Worm (Caenorhabditis elegans) whole organism, mixed stage, embryonic: ENCODE results near the gene srw-145.

ENCODE experiments used
- M03D4.4 ChIP-seq: sonication (generic microtip); optimal IDR thresholded peaks from 2 replicates; lab custom pipeline; 2017; ENCODE audit warnings: mild to moderate bottlenecking, missing genetic modification characterization, missing compliant biosample characterization
- bed-3 ChIP-seq: fragments of 200-800 bp; sonication (Bioruptor generic); optimal IDR thresholded peaks from 3 replicates; lab custom pipeline; 2018; ENCODE audit warnings: mild to moderate bottlenecking, missing genetic modification characterization, moderate library complexity, missing compliant biosample characterization
- blmp-1 ChIP-seq: fragments of 150-350 bp; optimal IDR thresholded peaks from 2 replicates; lab custom pipeline; 2014; ENCODE audit warnings: missing biosample characterization, missing genetic modification characterization
- ceh-39 ChIP-seq: fragments of 150-350 bp; optimal IDR thresholded peaks from 2 replicates; lab custom pipeline; 2014; ENCODE audit warnings: missing biosample characterization, missing genetic modification characterization
- ceh-43 ChIP-seq: fragments of 200-800 bp; sonication (Bioruptor generic); optimal IDR thresholded peaks from 2 replicates; lab custom pipeline; 2018; ENCODE audit warnings: mild to moderate bottlenecking, missing genetic modification characterization, moderate library complexity, missing compliant biosample characterization
- ceh-83 ChIP-seq: fragments of 200-800 bp; sonication (Bioruptor generic); optimal IDR thresholded peaks from 2 replicates; lab custom pipeline; 2018; ENCODE audit warnings: mild to moderate bottlenecking, missing genetic modification characterization, missing compliant biosample characterization
- ces-1 ChIP-seq: fragments of 150-350 bp; optimal IDR thresholded peaks from 2 replicates; lab custom pipeline; 2014; ENCODE audit warnings: missing biosample characterization, missing genetic modification reagents, missing genetic modification characterization
- cnd-1 ChIP-seq: fragments of 200-800 bp; sonication (Bioruptor generic); optimal IDR thresholded peaks from 2 replicates; lab custom pipeline; 2018; ENCODE audit warnings: mild to moderate bottlenecking, missing genetic modification characterization, missing compliant biosample characterization
- drap-1 ChIP-seq: fragments of 200-800 bp; sonication (Bioruptor generic); optimal IDR thresholded peaks from 3 replicates; lab custom pipeline; 2018; ENCODE audit warnings: mild to moderate bottlenecking, missing genetic modification characterization, missing compliant biosample characterization
- elt-1 ChIP-seq: sonication (generic microtip); optimal IDR thresholded peaks from 2 replicates; lab custom pipeline; 2017; ENCODE audit warnings: missing genetic modification characterization, mild to moderate bottlenecking, missing compliant biosample characterization, antibody characterized with exemption, moderate library complexity, borderline replicate concordance; ENCODE audit not compliant: insufficient read depth
- elt-3 ChIP-seq: fragments of 150-350 bp; optimal IDR thresholded peaks from 2 replicates; lab custom pipeline; 2014; ENCODE audit warnings: missing biosample characterization, missing genetic modification characterization
- flh-1 ChIP-seq: fragments of 200-800 bp; sonication (Bioruptor generic); optimal IDR thresholded peaks from 2 replicates; lab custom pipeline; 2018; ENCODE audit warnings: mild to moderate bottlenecking, missing genetic modification characterization, moderate library complexity, missing compliant biosample characterization
- ham-2 ChIP-seq: fragments of 200-800 bp; sonication (Bioruptor generic); optimal IDR thresholded peaks from 2 replicates; lab custom pipeline; 2018; ENCODE audit warnings: mild to moderate bottlenecking, missing genetic modification characterization, missing compliant biosample characterization
- hlh-1 ChIP-seq: fragments of 150-350 bp; optimal IDR thresholded peaks from 2 replicates; lab custom pipeline; 2014; ENCODE audit warnings: missing biosample characterization, missing genetic modification reagents, missing genetic modification characterization
- lin-13 ChIP-seq: fragments of 150-350 bp; optimal IDR thresholded peaks from 2 replicates; lab custom pipeline; 2014; ENCODE audit warnings: missing biosample characterization, missing genetic modification characterization
- lin-32 ChIP-seq: fragments of 200-800 bp; sonication (Bioruptor generic); optimal IDR thresholded peaks from 2 replicates; lab custom pipeline; 2018; ENCODE audit warnings: mild to moderate bottlenecking, missing genetic modification characterization, missing compliant biosample characterization
- lsy-2 ChIP-seq: fragments of 150-350 bp; optimal IDR thresholded peaks from 2 replicates; lab custom pipeline; 2014; ENCODE audit warnings: missing biosample characterization, missing genetic modification characterization
- mab-5 ChIP-seq: fragments of 150-350 bp; optimal IDR thresholded peaks from 2 replicates; lab custom pipeline; 2014; ENCODE audit warnings: missing biosample characterization, missing genetic modification characterization
- mep-1 ChIP-seq: fragments of 150-350 bp; optimal IDR thresholded peaks from 2 replicates; lab custom pipeline; 2017; ENCODE audit warnings: missing biosample characterization, missing genetic modification reagents, missing genetic modification characterization, inconsistent platforms
- mls-2 ChIP-seq: sonication (generic microtip); optimal IDR thresholded peaks from 2 replicates; lab custom pipeline; 2016; ENCODE audit warnings: mild to moderate bottlenecking, missing genetic modification characterization, moderate library complexity, missing compliant biosample characterization
- nhr-12 ChIP-seq: fragments of 150-350 bp; optimal IDR thresholded peaks from 2 replicates; lab custom pipeline; 2014; ENCODE audit warnings: missing biosample characterization, missing genetic modification characterization
- nhr-2 ChIP-seq: fragments of 150-350 bp; optimal IDR thresholded peaks from 2 replicates; lab custom pipeline; 2014; ENCODE audit warnings: missing biosample characterization, missing genetic modification characterization
- nhr-237 ChIP-seq: fragments of 150-350 bp; optimal IDR thresholded peaks from 2 replicates; lab custom pipeline; 2014; ENCODE audit warnings: missing biosample characterization, missing genetic modification characterization
- nhr-28 ChIP-seq: fragments of 150-350 bp; optimal IDR thresholded peaks from 2 replicates; lab custom pipeline; 2014; ENCODE audit warnings: missing biosample characterization, missing genetic modification characterization
- nhr-76 ChIP-seq: sonication (generic microtip); optimal IDR thresholded peaks from 2 replicates; lab custom pipeline; 2017; ENCODE audit warnings: missing biosample characterization, missing genetic modification characterization
- pha-4 ChIP-seq: fragments of 150-350 bp; optimal IDR thresholded peaks from 2 replicates; lab custom pipeline; 2018; ENCODE audit warnings: missing biosample characterization, missing genetic modification reagents, missing genetic modification characterization
- sem-2 ChIP-seq: fragments of 200-800 bp; sonication (Bioruptor generic); optimal IDR thresholded peaks from 2 replicates; lab custom pipeline; 2018; ENCODE audit warnings: mild to moderate bottlenecking, missing genetic modification characterization, missing compliant biosample characterization
- snpc-4 ChIP-seq: fragments of 150-350 bp; optimal IDR thresholded peaks from 2 replicates; lab custom pipeline; 2014; ENCODE audit warnings: missing biosample characterization, missing genetic modification characterization
- sptf-1 ChIP-seq: sonication (generic microtip); optimal IDR thresholded peaks from 2 replicates; lab custom pipeline; 2017; ENCODE audit warnings: mild to moderate bottlenecking, missing genetic modification characterization, moderate library complexity, missing compliant biosample characterization
- tbx-8 ChIP-seq: fragments of 200-800 bp; sonication (Bioruptor generic); optimal IDR thresholded peaks from 2 replicates; lab custom pipeline; 2018; ENCODE audit warnings: mild to moderate bottlenecking, missing genetic modification characterization, moderate library complexity, missing compliant biosample characterization
- unc-120 ChIP-seq: sonication (generic microtip); optimal IDR thresholded peaks from 2 replicates; lab custom pipeline; 2017; ENCODE audit warnings: missing genetic modification characterization, missing compliant biosample characterization; ENCODE audit not compliant: poor library complexity, severe bottlenecking
- unc-39 ChIP-seq: fragments of 150-350 bp; optimal IDR thresholded peaks from 2 replicates; lab custom pipeline; 2014; ENCODE audit warnings: missing biosample characterization, missing genetic modification characterization
- unc-62 ChIP-seq: fragments of 150-350 bp; optimal IDR thresholded peaks from 2 replicates; lab custom pipeline; 2014; ENCODE audit warnings: missing biosample characterization, missing genetic modification reagents, missing genetic modification characterization
- zip-8 ChIP-seq: fragments of 150-350 bp; optimal IDR thresholded peaks from 2 replicates; lab custom pipeline; 2014; ENCODE audit warnings: missing biosample characterization, missing genetic modification characterization
- ztf-11 ChIP-seq: fragments of 150-350 bp; optimal IDR thresholded peaks from 2 replicates; lab custom pipeline; 2014; ENCODE audit warnings: missing biosample characterization, missing genetic modification characterization

The srw-145 gene

DNA sequence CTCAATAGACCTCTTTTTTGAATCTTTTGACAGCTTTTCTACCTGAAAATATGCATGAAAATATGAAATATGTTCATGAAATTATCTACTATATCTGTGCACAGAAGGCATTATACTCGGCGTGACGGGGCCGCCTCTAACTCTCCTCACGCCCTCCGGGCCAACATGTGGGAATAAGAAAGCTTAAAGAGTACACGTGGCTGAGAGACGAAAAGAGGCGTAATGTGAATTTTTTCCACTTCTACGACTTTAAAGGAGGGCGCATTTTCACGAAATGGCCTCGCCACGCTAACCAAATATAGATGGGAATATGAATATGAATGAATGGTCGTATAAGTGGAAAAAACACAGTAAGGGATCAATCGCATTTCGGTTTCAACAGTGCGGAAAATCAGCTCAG is 20.7 kb downstream of the srw-145 start:
- TF ChIP-seq mab-5 (no peak), ceh-43 (GFP tag; lab: Kevin White, UChicago) (no peak), M03D4.4 (tag; lab: Kevin White, UChicago) (no peak), unc-62 (GFP tag; lab: Kevin White, UChicago) (no peak), elt-3 (tag; lab: Kevin White, UChicago) (no peak), unc-39 (tag; lab: Kevin White, UChicago) (no peak), bed-3 (GFP tag; lab: Kevin White, UChicago) (no peak), blmp-1 (tag; lab: Kevin White, UChicago) (no peak), flh-1 (GFP tag; lab: Kevin White, UChicago) (no peak), drap-1 (GFP tag; lab: Kevin White, UChicago) (no peak), sptf-1 (tag; lab: Kevin White, UChicago) (no peak), tbx-8 (GFP tag; lab: Kevin White, UChicago) (no peak)

DNA sequence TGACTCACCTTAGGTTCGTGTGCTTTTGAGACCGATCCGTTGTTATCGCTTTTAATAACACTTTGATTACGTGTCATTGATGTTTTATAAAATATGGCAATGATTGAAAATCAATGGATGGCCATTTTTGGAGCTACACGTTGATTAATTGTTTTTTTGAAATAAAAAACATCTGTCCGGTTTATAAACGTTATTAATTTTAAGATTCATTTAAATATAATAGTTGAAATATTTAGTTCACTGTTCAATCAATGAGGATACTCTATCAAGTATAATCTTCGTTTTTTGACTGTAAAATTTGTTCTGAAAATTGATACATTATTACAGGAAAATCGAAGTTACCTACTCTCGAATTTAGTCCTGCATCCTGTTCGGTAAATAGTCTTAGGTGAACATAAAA is 21.3 kb downstream of the srw-145 start, which contains the start of gene R10D12.10:
Gene R10D12.10 (minus strand): TSS at position 101 of the 400 bp plus-strand sequence.
- TF ChIP-seq unc-39 (tag; lab: Kevin White, UChicago) (no peak), bed-3 (GFP tag; lab: Kevin White, UChicago) (no peak), M03D4.4 (tag; lab: Kevin White, UChicago) (no peak), zip-8 (tag; lab: Kevin White, UChicago) (no peak), nhr-28 (tag; lab: Kevin White, UChicago) (no peak), blmp-1 (tag; lab: Kevin White, UChicago) (no peak), flh-1 (GFP tag; lab: Kevin White, UChicago) (no peak), lin-32 (GFP tag; lab: Kevin White, UChicago) (no peak)
- TF ChIP-seq, all 35 proteins: peak for 0

DNA sequence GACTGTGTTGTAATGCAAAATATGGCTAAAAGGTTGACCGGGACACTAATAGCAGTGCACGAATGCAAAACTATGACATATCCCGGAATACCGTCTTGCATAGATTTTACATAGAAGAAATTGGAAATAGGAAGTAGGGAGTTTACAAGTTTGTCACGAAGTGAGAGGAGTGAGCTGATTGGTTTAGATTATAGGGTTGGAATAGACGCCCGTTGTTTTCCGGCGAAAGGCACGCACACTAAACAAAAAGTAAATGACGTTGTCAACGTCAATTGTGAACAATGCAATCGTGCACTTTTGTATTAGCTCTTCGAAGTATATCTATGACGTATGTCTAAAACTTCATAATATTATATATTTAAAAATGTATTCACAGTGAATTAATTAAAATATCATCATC is 24.0 kb downstream of the srw-145 start, which contains the start of gene srh-24:
Gene srh-24 (minus strand): TSS at position 101 of the 400 bp plus-strand sequence.
- no peak for TF ChIP-seq lin-13 (tag; lab: Kevin White, UChicago)
- TF ChIP-seq, all 35 proteins: peak for 0

DNA sequence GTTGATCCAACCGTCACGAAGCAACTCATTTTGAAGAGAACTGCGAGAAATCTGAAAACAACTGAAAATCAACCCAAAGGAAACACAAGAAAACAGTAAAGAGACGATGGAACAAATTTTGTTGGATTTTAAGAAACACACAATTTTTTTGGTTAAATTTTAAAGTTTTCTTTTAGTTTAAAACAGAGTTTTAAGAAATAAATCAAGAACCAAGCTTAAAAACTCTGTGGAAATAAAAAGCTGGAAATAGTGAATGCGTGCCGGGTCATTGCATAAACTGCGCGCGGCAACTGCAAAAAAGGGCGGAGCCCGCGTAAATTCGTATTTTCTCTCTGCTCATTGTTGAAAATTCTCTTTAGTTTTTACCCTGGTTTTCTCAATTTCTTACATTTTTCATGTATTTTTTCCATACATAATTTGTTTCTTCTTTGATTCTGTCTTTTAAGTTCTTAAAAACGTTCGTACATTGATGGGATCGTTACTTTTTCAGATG is 25.0 kb downstream of the srw-145 start, which contains the start of the genes algn-13 and R10D12.13:
Gene algn-13 (minus strand): TSS at position 51 of the 493 bp plus-strand sequence.
Gene R10D12.13 (plus strand): TSS at position 491 of the 493 bp plus-strand sequence.
- TF ChIP-seq ztf-11 = peak; percentile 59
- TF ChIP-seq ceh-39 (tag; lab: Kevin White, UChicago) = no peak
- peak; percentile 52 for TF ChIP-seq pha-4 (tag; lab: Kevin White, UChicago)
- no peak for TF ChIP-seq snpc-4 (tag; lab: Kevin White, UChicago)
- peak; percentile 79 for TF ChIP-seq mep-1 (tag; lab: Kevin White, UChicago)
- TF ChIP-seq nhr-76 (tag; lab: Kevin White, UChicago) = no peak
- peak; percentile 60 for TF ChIP-seq ham-2 (GFP tag; lab: Kevin White, UChicago)
- no peak for TF ChIP-seq nhr-28 (tag; lab: Kevin White, UChicago)
- peak; percentile 66 for TF ChIP-seq lin-13 (tag; lab: Kevin White, UChicago)
- peak; percentile 91 for TF ChIP-seq unc-120 (tag; lab: Kevin White, UChicago)
- peak; percentile 68 for TF ChIP-seq ceh-43 (GFP tag; lab: Kevin White, UChicago)
- peak; percentile 60 for TF ChIP-seq mab-5
- TF ChIP-seq ces-1 (GFP tag; lab: Kevin White, UChicago) = peak; percentile 40
- TF ChIP-seq elt-1 (tag; lab: Kevin White, UChicago) = peak; percentile 47
- TF ChIP-seq nhr-2 (tag; lab: Kevin White, UChicago) = peak; percentile 24
- peak; percentile 52 for TF ChIP-seq blmp-1 (tag; lab: Kevin White, UChicago)
- TF ChIP-seq nhr-237 = no peak
- peak; percentile 79 for TF ChIP-seq ceh-83 (GFP tag; lab: Kevin White, UChicago)
- TF ChIP-seq unc-39 (tag; lab: Kevin White, UChicago) = no peak
- TF ChIP-seq sem-2 (GFP tag; lab: Kevin White, UChicago) = peak; percentile 64
- TF ChIP-seq cnd-1 = peak; percentile 77
- peak; percentile 81 for TF ChIP-seq drap-1 (GFP tag; lab: Kevin White, UChicago)
- peak; percentile 37 for TF ChIP-seq lsy-2
- TF ChIP-seq hlh-1 (tag; lab: Kevin White, UChicago) = peak; percentile 26
- TF ChIP-seq unc-62 (GFP tag; lab: Kevin White, UChicago) = no peak
- peak; percentile 41 for TF ChIP-seq lin-32 (GFP tag; lab: Kevin White, UChicago)
- TF ChIP-seq bed-3 (GFP tag; lab: Kevin White, UChicago) = peak; percentile 70
- TF ChIP-seq elt-3 (tag; lab: Kevin White, UChicago) = peak; percentile 16
- peak; percentile 64 for TF ChIP-seq tbx-8 (GFP tag; lab: Kevin White, UChicago)
- TF ChIP-seq M03D4.4 (tag; lab: Kevin White, UChicago) = peak; percentile 86
- TF ChIP-seq mls-2 (tag; lab: Kevin White, UChicago) = peak; percentile 84
- peak; percentile 92 for TF ChIP-seq sptf-1 (tag; lab: Kevin White, UChicago)
- TF ChIP-seq nhr-12 = no peak
- TF ChIP-seq zip-8 (tag; lab: Kevin White, UChicago) = no peak
- TF ChIP-seq flh-1 (GFP tag; lab: Kevin White, UChicago) = peak; percentile 64
